Worm (Caenorhabditis elegans) whole organism, L2 larva: ENCODE measurements around the gene T05H10.4.
A peak's percentile ranks its signal among the peaks of the same experiment; 100 is the strongest.

Source experiments
- F13H6.1 ChIP-seq: sonication (generic microtip); optimal IDR thresholded peaks from 2 replicates; lab custom pipeline; 2016; ENCODE audit warnings: missing genetic modification characterization, missing compliant biosample characterization
- Y55F3AM.14 ChIP-seq: fragments of 200-800 bp; sonication (Bioruptor generic); optimal IDR thresholded peaks from 2 replicates; lab custom pipeline; 2018; ENCODE audit warnings: mild to moderate bottlenecking, missing genetic modification characterization, missing compliant biosample characterization
- ama-1 ChIP-seq: fragments of 150-350 bp; optimal IDR thresholded peaks from 2 replicates; lab custom pipeline; 2018; ENCODE audit warnings: inconsistent platforms
- lin-13 ChIP-seq: fragments of 150-350 bp; optimal IDR thresholded peaks from 2 replicates; lab custom pipeline; 2014; ENCODE audit warnings: missing biosample characterization, missing genetic modification reagents, missing genetic modification characterization
- lin-39 ChIP-seq: fragments of 150-350 bp; optimal IDR thresholded peaks from 2 replicates; lab custom pipeline; 2014; ENCODE audit warnings: missing biosample characterization, missing genetic modification reagents, missing genetic modification characterization
- sma-9 ChIP-seq, 2 experiments: fragments of 150-350 bp in 1 of 2; sonication (generic microtip) in 1 of 2; optimal IDR thresholded peaks; 2 replicates each; lab custom pipeline; 2014 to 2016; ENCODE audit warnings: missing genetic modification characterization in 2 of 2, mild to moderate bottlenecking in 1 of 2, missing biosample characterization in 1 of 2, missing compliant biosample characterization in 1 of 2, missing genetic modification reagents in 1 of 2, moderate library complexity in 1 of 2
- snpc-4 ChIP-seq: fragments of 150-350 bp; optimal IDR thresholded peaks from 2 replicates; lab custom pipeline; 2014; ENCODE audit warnings: missing biosample characterization, missing genetic modification characterization
- zag-1 ChIP-seq: fragments of 150-350 bp; optimal IDR thresholded peaks from 2 replicates; lab custom pipeline; 2014; ENCODE audit warnings: missing biosample characterization, missing genetic modification characterization
- ztf-11 ChIP-seq: sonication (generic microtip); optimal IDR thresholded peaks from 2 replicates; lab custom pipeline; 2017; ENCODE audit warnings: missing biosample characterization, missing genetic modification characterization

ce11 chrII:8006962-8007361 lies 46.0 kb upstream of the T05H10.4 start:
- no peak for TF ChIP-seq F13H6.1 (tag; lab: Kevin White, UChicago)
- no peak for TF ChIP-seq ztf-11 (tag; lab: Kevin White, UChicago)
- TF ChIP-seq sma-9 (GFP tag; optimal IDR thresholded peaks at IDR 0.05; lab: Kevin White, UChicago), result peak; percentile 54
- TF ChIP-seq sma-9 (tag; optimal IDR thresholded peaks at IDR 0.05; lab: Kevin White, UChicago), result no peak
- no peak for TF ChIP-seq zag-1
- TF ChIP-seq lin-39, result no peak
- TF ChIP-seq lin-13, result no peak
- no peak for TF ChIP-seq ama-1 (lab: Kevin White, UChicago)
- TF ChIP-seq Y55F3AM.14 (GFP tag; lab: Kevin White, UChicago), result no peak
- no peak for TF ChIP-seq snpc-4
